Worm (Caenorhabditis elegans) whole organism, young adult: Measurements from ENCODE around the gene C17H11.2.
A peak's percentile ranks its signal among the peaks of the same experiment; 100 is the strongest.

Experiments
- F22D6.2 ChIP-seq: sonication (generic microtip); optimal IDR thresholded peaks from 2 replicates; lab custom pipeline; 2016; ENCODE audit warnings: mild to moderate bottlenecking, missing genetic modification characterization, missing compliant biosample characterization
- F23B12.7 ChIP-seq: sonication (generic microtip); optimal IDR thresholded peaks from 2 replicates; lab custom pipeline; 2017; ENCODE audit warnings: missing genetic modification characterization, mild to moderate bottlenecking, missing compliant biosample characterization, antibody characterized with exemption, moderate library complexity; ENCODE audit not compliant: insufficient read depth
- F33H1.4 ChIP-seq: fragments of 200-800 bp; sonication (Bioruptor generic); IDR thresholded peaks from 2 replicates; pipeline ENCODE4 v1.3.6; 2022; ENCODE audit warnings: missing genetic modification reagents, missing genetic modification characterization, missing compliant biosample characterization
- F37B4.10 ChIP-seq: fragments of 200-800 bp; sonication (Bioruptor generic); IDR thresholded peaks from 2 replicates; pipeline ENCODE4 v1.3.6; 2022; ENCODE audit warnings: missing genetic modification characterization, missing compliant biosample characterization
- F39B2.1 ChIP-seq: fragments of 200-800 bp; sonication (Bioruptor generic); IDR thresholded peaks from 2 replicates; pipeline ENCODE4 v1.3.6; 2022; ENCODE audit warnings: missing genetic modification reagents, missing genetic modification characterization, missing compliant biosample characterization
- K11D2.4 ChIP-seq: fragments of 200-800 bp; sonication (Bioruptor generic); IDR thresholded peaks from 2 replicates; pipeline ENCODE4 v1.3.6; 2022; ENCODE audit warnings: missing genetic modification reagents, missing genetic modification characterization, missing compliant biosample characterization
- K12H6.12 ChIP-seq: fragments of 200-800 bp; sonication (Bioruptor generic); optimal IDR thresholded peaks from 2 replicates; lab custom pipeline; 2018; ENCODE audit warnings: mild to moderate bottlenecking, missing genetic modification characterization, missing compliant biosample characterization
- Y67H2A.10 ChIP-seq: fragments of 200-800 bp; sonication (Bioruptor generic); conservative IDR thresholded peaks from 2 replicates; pipeline ENCODE4 v1.3.6; 2022; ENCODE audit warnings: missing genetic modification reagents, missing genetic modification characterization, missing compliant biosample characterization
- Y95B8A.8 ChIP-seq: fragments of 200-800 bp; sonication (Bioruptor generic); IDR thresholded peaks from 2 replicates; pipeline ENCODE4 v1.3.6; 2022; ENCODE audit warnings: missing genetic modification reagents, missing genetic modification characterization, missing compliant biosample characterization
- ama-1 ChIP-seq, 3 experiments: fragments of 150-350 bp in 1 of 3; sonication (generic microtip) in 2 of 3; optimal IDR thresholded peaks; 2 replicates each; lab custom pipeline; 2014 to 2018; ENCODE audit warnings: missing biosample characterization in 2 of 3, missing genetic modification characterization in 2 of 3, missing genetic modification reagents in 2 of 3
- aptf-3 ChIP-seq: fragments of 200-800 bp; sonication (Bioruptor generic); IDR thresholded peaks from 2 replicates; pipeline ENCODE4 v1.3.6; 2022; ENCODE audit warnings: missing genetic modification characterization, missing compliant biosample characterization
- athp-1 ChIP-seq: sonication (generic microtip); optimal IDR thresholded peaks from 2 replicates; lab custom pipeline; 2017; ENCODE audit warnings: mild to moderate bottlenecking, missing genetic modification characterization, missing compliant biosample characterization
- attf-3 ChIP-seq: fragments of 200-800 bp; sonication (Bioruptor generic); conservative IDR thresholded peaks from 2 replicates; pipeline ENCODE4 v1.3.6; 2022; ENCODE audit warnings: missing genetic modification reagents, missing genetic modification characterization, missing compliant biosample characterization
- attf-5 ChIP-seq: fragments of 200-800 bp; sonication (Bioruptor generic); optimal IDR thresholded peaks from 2 replicates; lab custom pipeline; 2018; ENCODE audit warnings: mild to moderate bottlenecking, missing genetic modification characterization, missing compliant biosample characterization
- bed-1 ChIP-seq: fragments of 200-800 bp; sonication (Bioruptor generic); IDR thresholded peaks from 2 replicates; pipeline ENCODE4 v1.3.6; 2022; ENCODE audit warnings: missing genetic modification reagents, missing genetic modification characterization, missing compliant biosample characterization
- ccch-3 ChIP-seq: fragments of 200-800 bp; sonication (Bioruptor generic); optimal IDR thresholded peaks from 2 replicates; lab custom pipeline; 2018; ENCODE audit warnings: mild to moderate bottlenecking, missing genetic modification characterization, missing compliant biosample characterization
- cebp-2 ChIP-seq: fragments of 200-800 bp; sonication (Bioruptor generic); IDR thresholded peaks from 2 replicates; pipeline ENCODE4 v1.3.6; 2022; ENCODE audit warnings: missing genetic modification characterization, missing compliant biosample characterization
- ceh-40 ChIP-seq: fragments of 200-800 bp; sonication (Bioruptor generic); IDR thresholded peaks from 2 replicates; pipeline ENCODE4 v1.3.6; 2022; ENCODE audit warnings: missing genetic modification characterization, missing compliant biosample characterization
- die-1 ChIP-seq: sonication (generic microtip); optimal IDR thresholded peaks from 2 replicates; lab custom pipeline; 2016; ENCODE audit warnings: missing genotype, mild to moderate bottlenecking, missing genetic modification characterization, missing compliant biosample characterization
- dpff-1 ChIP-seq: sonication (generic microtip); optimal IDR thresholded peaks from 2 replicates; lab custom pipeline; 2017; ENCODE audit warnings: mild to moderate bottlenecking, missing genetic modification characterization, missing compliant biosample characterization
- efl-1 ChIP-seq: fragments of 150-350 bp; optimal IDR thresholded peaks from 2 replicates; lab custom pipeline; 2014; ENCODE audit warnings: missing biosample characterization, missing genetic modification reagents, missing genetic modification characterization
- egl-18 ChIP-seq: fragments of 200-800 bp; sonication (Bioruptor generic); IDR thresholded peaks from 2 replicates; pipeline ENCODE4 v1.3.6; 2022; ENCODE audit warnings: missing genetic modification reagents, missing genetic modification characterization, missing compliant biosample characterization
- egrh-3 ChIP-seq: fragments of 200-800 bp; sonication (Bioruptor generic); IDR thresholded peaks from 2 replicates; pipeline ENCODE4 v1.3.6; 2022; ENCODE audit warnings: missing genetic modification reagents, missing genetic modification characterization, missing compliant biosample characterization
- ekl-4 ChIP-seq: fragments of 200-800 bp; sonication (Bioruptor generic); IDR thresholded peaks from 2 replicates; pipeline ENCODE4 v1.3.6; 2022; ENCODE audit warnings: missing genetic modification reagents, missing genetic modification characterization, missing compliant biosample characterization
- hmg-20 ChIP-seq: fragments of 200-800 bp; sonication (Bioruptor generic); IDR thresholded peaks from 2 replicates; pipeline ENCODE4 v1.3.6; 2022; ENCODE audit warnings: missing genetic modification reagents, missing genetic modification characterization, missing compliant biosample characterization
- hsf-1 ChIP-seq: fragments of 200-800 bp; sonication (Bioruptor generic); IDR thresholded peaks from 2 replicates; pipeline ENCODE4 v1.3.6; 2022; ENCODE audit warnings: missing genetic modification reagents, missing genetic modification characterization, missing compliant biosample characterization
- let-526 ChIP-seq: fragments of 200-800 bp; sonication (Bioruptor generic); IDR thresholded peaks from 2 replicates; pipeline ENCODE4 v1.3.6; 2022; ENCODE audit warnings: missing genetic modification reagents, missing genetic modification characterization, missing compliant biosample characterization
- lin-26 ChIP-seq: fragments of 200-800 bp; sonication (Bioruptor generic); IDR thresholded peaks from 2 replicates; pipeline ENCODE4 v1.3.6; 2022; ENCODE audit warnings: missing genetic modification reagents, missing genetic modification characterization, missing compliant biosample characterization
- lin-35 ChIP-seq, 3 experiments: fragments of 150-350 bp in 2 of 3; sonication (generic microtip) in 1 of 3; optimal IDR thresholded peaks; 2 replicates each; lab custom pipeline; 2014 to 2018; ENCODE audit warnings: missing biosample characterization in 3 of 3, missing genetic modification characterization in 3 of 3, missing genetic modification reagents in 3 of 3
- lsl-1 ChIP-seq: fragments of 200-800 bp; sonication (Bioruptor generic); optimal IDR thresholded peaks from 2 replicates; lab custom pipeline; 2018; ENCODE audit warnings: mild to moderate bottlenecking, missing genetic modification characterization, moderate library complexity, missing compliant biosample characterization
- lsy-27 ChIP-seq: sonication (generic microtip); optimal IDR thresholded peaks from 2 replicates; lab custom pipeline; 2017; ENCODE audit warnings: missing genetic modification characterization, mild to moderate bottlenecking, missing compliant biosample characterization, antibody characterized with exemption, missing genotype, borderline replicate concordance; ENCODE audit not compliant: insufficient read depth
- madf-10 ChIP-seq: sonication (generic microtip); optimal IDR thresholded peaks from 2 replicates; lab custom pipeline; 2016; ENCODE audit warnings: mild to moderate bottlenecking, missing genetic modification characterization, missing compliant biosample characterization
- madf-3 ChIP-seq: fragments of 200-800 bp; sonication (Bioruptor generic); IDR thresholded peaks from 2 replicates; pipeline ENCODE4 v1.3.6; 2022; ENCODE audit warnings: missing genetic modification reagents, missing genetic modification characterization, missing compliant biosample characterization
- madf-8 ChIP-seq: fragments of 200-800 bp; sonication (Bioruptor generic); conservative IDR thresholded peaks from 2 replicates; pipeline ENCODE4 v1.3.6; 2022; ENCODE audit warnings: missing genetic modification reagents, missing genetic modification characterization, missing compliant biosample characterization
- nhr-80 ChIP-seq: sonication (generic microtip); optimal IDR thresholded peaks from 2 replicates; lab custom pipeline; 2016; ENCODE audit warnings: missing genetic modification characterization, missing compliant biosample characterization
- rcor-1 ChIP-seq: fragments of 200-800 bp; sonication (Bioruptor generic); IDR thresholded peaks from 2 replicates; pipeline ENCODE4 v1.3.6; 2022; ENCODE audit warnings: missing genetic modification reagents, missing genetic modification characterization, missing compliant biosample characterization
- repo-1 ChIP-seq: sonication (generic microtip); optimal IDR thresholded peaks from 2 replicates; lab custom pipeline; 2017; ENCODE audit warnings: mild to moderate bottlenecking, missing genetic modification characterization, missing compliant biosample characterization
- sdz-38 ChIP-seq: sonication (generic microtip); optimal IDR thresholded peaks from 2 replicates; lab custom pipeline; 2016; ENCODE audit warnings: missing genotype, missing genetic modification characterization, missing compliant biosample characterization
- snpc-1.1 ChIP-seq: sonication (generic microtip); optimal IDR thresholded peaks from 2 replicates; lab custom pipeline; 2017; ENCODE audit warnings: missing genetic modification characterization, mild to moderate bottlenecking, missing compliant biosample characterization, antibody characterized with exemption, moderate library complexity, missing genotype, missing genetic modification reagents; ENCODE audit not compliant: insufficient read depth
- snpc-3.4 ChIP-seq: sonication (generic microtip); optimal IDR thresholded peaks from 2 replicates; lab custom pipeline; 2017; ENCODE audit warnings: missing genetic modification characterization, mild to moderate bottlenecking, missing compliant biosample characterization, antibody characterized with exemption, moderate library complexity, missing genotype, missing genetic modification reagents
- somi-1 ChIP-seq: fragments of 200-800 bp; sonication (Bioruptor generic); optimal IDR thresholded peaks from 2 replicates; lab custom pipeline; 2018; ENCODE audit warnings: mild to moderate bottlenecking, missing genetic modification characterization, missing compliant biosample characterization
- tbp1 ChIP-seq: fragments of 200-800 bp; sonication (Bioruptor generic); optimal IDR thresholded peaks from 2 replicates; lab custom pipeline; 2018; ENCODE audit warnings: mild to moderate bottlenecking, missing genetic modification characterization, missing compliant biosample characterization
- tbx-9 ChIP-seq: sonication (generic microtip); optimal IDR thresholded peaks from 2 replicates; lab custom pipeline; 2016; ENCODE audit warnings: borderline replicate concordance, missing genetic modification characterization, inconsistent platforms, missing compliant biosample characterization
- ztf-18 ChIP-seq: sonication (generic microtip); optimal IDR thresholded peaks from 2 replicates; lab custom pipeline; 2016; ENCODE audit warnings: missing genotype, mild to moderate bottlenecking, missing genetic modification characterization, missing compliant biosample characterization
- ztf-22 ChIP-seq: fragments of 200-800 bp; sonication (Bioruptor generic); optimal IDR thresholded peaks from 2 replicates; lab custom pipeline; 2018; ENCODE audit warnings: mild to moderate bottlenecking, missing genetic modification characterization, moderate library complexity, missing compliant biosample characterization
- ztf-26 ChIP-seq: sonication (generic microtip); optimal IDR thresholded peaks from 2 replicates; lab custom pipeline; 2017; ENCODE audit warnings: missing genetic modification characterization, missing compliant biosample characterization
- ztf-28 ChIP-seq: fragments of 200-800 bp; sonication (Bioruptor generic); IDR thresholded peaks from 2 replicates; pipeline ENCODE4 v1.3.6; 2022; ENCODE audit warnings: missing genetic modification reagents, missing genetic modification characterization, missing compliant biosample characterization

The C17H11.2 gene

ce11 chrX:8155969-8156368, 13.8 kb upstream of the C17H11.2 start (continued):
- TF ChIP-seq cebp-2 (0 out of 2 replicates have a peak, but pooled peaks have one; percentile 63), ceh-40 (GFP tag; lab: Robert Waterston, UW) (peak; percentile 66; the same call in 1 of the 2 replicates), bed-1 (GFP tag; lab: Robert Waterston, UW) (no peak), ztf-22 (GFP tag; lab: Kevin White, UChicago) (no peak), egl-18 (GFP tag; lab: Robert Waterston, UW) (no peak), repo-1 (tag; lab: Kevin White, UChicago) (peak; percentile 6), lin-35 (GFP tag; optimal IDR thresholded peaks at IDR 0.05; lab: Kevin White, UChicago) (peak in 1 of 3 experiments; percentile 35), ztf-28 (GFP tag; lab: Robert Waterston, UW) (0 out of 2 replicates have a peak, but pooled peaks have one; percentile 66), let-526 (GFP tag; lab: Robert Waterston, UW) (peak; percentile 60; the same call in 1 of the 2 replicates), K12H6.12 (tag; lab: Kevin White, UChicago) (peak; percentile 32), aptf-3 (GFP tag; lab: Robert Waterston, UW) (no peak), snpc-3.4 (peak; percentile 31), rcor-1 (GFP tag; lab: Robert Waterston, UW) (no peak), lin-26 (GFP tag; lab: Robert Waterston, UW) (peak; percentile 81), athp-1 (no peak), ztf-18 (tag; lab: Kevin White, UChicago) (no peak), F39B2.1 (no peak), tbp1 (GFP tag; lab: Kevin White, UChicago) (peak; percentile 88), madf-3 (GFP tag; lab: Robert Waterston, UW) (0 out of 2 replicates have a peak, but pooled peaks have one; percentile 39), ama-1 (optimal IDR thresholded peaks at IDR 0.05; lab: Kevin White, UChicago) (no peak), ama-1 (GFP tag; optimal IDR thresholded peaks at IDR 0.05; lab: Kevin White, UChicago) (peak in 1 of 2 experiments; percentile 56), dpff-1 (tag; lab: Kevin White, UChicago) (no peak)
- TF ChIP-seq, all 124 proteins: peak for 21

ce11 chrX:8156502-8156901, 13.2 kb upstream of the C17H11.2 start:
- TF ChIP-seq efl-1 = no peak
- peak; percentile 61 for TF ChIP-seq rcor-1 (GFP tag; lab: Robert Waterston, UW)
- no peak for TF ChIP-seq F22D6.2 (tag; lab: Kevin White, UChicago)
- TF ChIP-seq snpc-1.1 (tag; lab: Kevin White, UChicago) = peak; percentile 38
- no peak for TF ChIP-seq hsf-1 (GFP tag; lab: Robert Waterston, UW)
- no peak for TF ChIP-seq lsl-1 (GFP tag; lab: Kevin White, UChicago)
- 0 out of 2 replicates have a peak, but pooled peaks have one; percentile 36 for TF ChIP-seq F37B4.10 (GFP tag; lab: Robert Waterston, UW)
- 0 out of 2 replicates have a peak, but pooled peaks have one; percentile 18 for TF ChIP-seq attf-3 (GFP tag; lab: Robert Waterston, UW)
- peak; percentile 69 for TF ChIP-seq die-1 (tag; lab: Kevin White, UChicago)
- no peak for TF ChIP-seq somi-1 (GFP tag; lab: Kevin White, UChicago)
- no peak for TF ChIP-seq ztf-26 (tag; lab: Kevin White, UChicago)
- peak; percentile 78 for TF ChIP-seq snpc-3.4
- TF ChIP-seq ekl-4 (GFP tag; lab: Robert Waterston, UW) = no peak; the same call in 1 of the 2 replicates
- TF ChIP-seq sdz-38 (tag; lab: Kevin White, UChicago) = no peak
- no peak for TF ChIP-seq tbx-9 (tag; lab: Kevin White, UChicago)
- TF ChIP-seq madf-10 = no peak
- no peak for TF ChIP-seq madf-8 (GFP tag; lab: Robert Waterston, UW)
- no peak for TF ChIP-seq lsy-27 (tag; lab: Kevin White, UChicago)
- no peak for TF ChIP-seq cebp-2
- TF ChIP-seq K11D2.4 (GFP tag; lab: Robert Waterston, UW) = no peak
- TF ChIP-seq Y95B8A.8 (GFP tag; lab: Robert Waterston, UW) = no peak
- TF ChIP-seq attf-5 = no peak
- TF ChIP-seq F33H1.4 = no peak
- TF ChIP-seq ccch-3 (GFP tag; lab: Kevin White, UChicago) = no peak
- TF ChIP-seq F23B12.7 (tag; lab: Kevin White, UChicago) = no peak
- no peak for TF ChIP-seq egrh-3
- TF ChIP-seq hmg-20 (GFP tag; lab: Robert Waterston, UW) = 0 out of 2 replicates have a peak, but pooled peaks have one; percentile 51
- no peak for TF ChIP-seq Y67H2A.10
- TF ChIP-seq nhr-80 (tag; lab: Kevin White, UChicago) = no peak
- TF ChIP-seq bed-1 (GFP tag; lab: Robert Waterston, UW) = no peak
